Fruit fly (Drosophila melanogaster) whole organism, embryonic: Measurements from ENCODE around the gene Teh2.

Experiments
- Asciz ChIP-seq: fragments of 200-800 bp; sonication (Bioruptor generic); optimal IDR thresholded peaks from 2 replicates; lab custom pipeline; 2017; ENCODE audit warnings: missing biosample characterization, mild to moderate bottlenecking, missing genetic modification characterization, missing genetic modification reagents
- Bdp1 ChIP-seq: fragments of 200-800 bp; sonication (Bioruptor generic); optimal IDR thresholded peaks from 3 replicates; lab custom pipeline; 2016; ENCODE audit warnings: missing biosample characterization, missing genetic modification characterization
- CG10267 ChIP-seq: fragments of 200-800 bp; sonication (Bioruptor generic); optimal IDR thresholded peaks from 2 replicates; lab custom pipeline; 2018; ENCODE audit warnings: missing biosample characterization, mild to moderate bottlenecking, missing genetic modification characterization, moderate library complexity
- CG10654 ChIP-seq: fragments of 200-800 bp; sonication (Bioruptor generic); optimal IDR thresholded peaks from 2 replicates; lab custom pipeline; 2016; ENCODE audit warnings: missing biosample characterization, missing genetic modification characterization
- CG11723 ChIP-seq: fragments of 200-800 bp; sonication (Bioruptor generic); optimal IDR thresholded peaks from 2 replicates; lab custom pipeline; 2017; ENCODE audit warnings: missing biosample characterization, mild to moderate bottlenecking, missing genetic modification characterization
- CG12744 ChIP-seq: fragments of 200-800 bp; sonication (Bioruptor generic); optimal IDR thresholded peaks from 2 replicates; lab custom pipeline; 2016; ENCODE audit warnings: missing biosample characterization, missing genetic modification characterization
- CG12769 ChIP-seq: fragments of 200-800 bp; sonication (Bioruptor generic); optimal IDR thresholded peaks from 2 replicates; lab custom pipeline; 2019; ENCODE audit warnings: missing biosample characterization, mild to moderate bottlenecking, missing genetic modification characterization, moderate library complexity
- CG13296 ChIP-seq: fragments of 200-800 bp; sonication (Bioruptor generic); optimal IDR thresholded peaks from 3 replicates; lab custom pipeline; 2018; ENCODE audit warnings: missing biosample characterization, mild to moderate bottlenecking, missing genetic modification characterization
- CG13424 ChIP-seq: fragments of 200-800 bp; sonication (Bioruptor generic); optimal IDR thresholded peaks from 2 replicates; lab custom pipeline; 2019; ENCODE audit warnings: missing biosample characterization, mild to moderate bottlenecking, missing genetic modification characterization, moderate library complexity
- CG14050 ChIP-seq: fragments of 200-800 bp; sonication (Bioruptor generic); IDR thresholded peaks from 3 replicates; pipeline ENCODE4 v1.3.6; 2022; ENCODE audit warnings: missing biosample characterization, missing genetic modification characterization
- CG1529 ChIP-seq: fragments of 200-800 bp; sonication (Bioruptor generic); optimal IDR thresholded peaks from 3 replicates; lab custom pipeline; 2018; ENCODE audit warnings: missing biosample characterization, missing genetic modification characterization
- CG1832 ChIP-seq: fragments of 200-800 bp; sonication (Bioruptor generic); optimal IDR thresholded peaks from 2 replicates; lab custom pipeline; 2017; ENCODE audit warnings: missing biosample characterization, mild to moderate bottlenecking, missing genetic modification characterization, inconsistent platforms
- CG2129 ChIP-seq: fragments of 200-800 bp; sonication (Bioruptor generic); IDR thresholded peaks from 2 replicates; pipeline ENCODE4 v1.3.6; 2022; ENCODE audit warnings: missing biosample characterization, missing genetic modification characterization; ENCODE audit not compliant: partially characterized antibody
- CG3281 ChIP-seq: fragments of 200-800 bp; sonication (Bioruptor generic); optimal IDR thresholded peaks from 3 replicates; lab custom pipeline; 2017; ENCODE audit warnings: missing biosample characterization, mild to moderate bottlenecking, missing genetic modification characterization
- CG7357 ChIP-seq: fragments of 200-800 bp; sonication (Bioruptor generic); IDR thresholded peaks from 3 replicates; pipeline ENCODE4 v1.3.6; 2022; ENCODE audit warnings: missing biosample characterization, missing genetic modification characterization
- CG7372 ChIP-seq: fragments of 200-800 bp; sonication (Bioruptor generic); IDR thresholded peaks from 2 replicates; pipeline ENCODE4 v1.3.6; 2022; ENCODE audit warnings: missing biosample characterization, missing genetic modification characterization
- CG7556 ChIP-seq: fragments of 200-800 bp; sonication (Bioruptor generic); optimal IDR thresholded peaks from 2 replicates; lab custom pipeline; 2017; ENCODE audit warnings: missing biosample characterization, mild to moderate bottlenecking, missing genetic modification characterization
- CG7987 ChIP-seq: fragments of 200-800 bp; sonication (Bioruptor generic); optimal IDR thresholded peaks from 2 replicates; lab custom pipeline; 2018; ENCODE audit warnings: missing biosample characterization, mild to moderate bottlenecking, missing genetic modification characterization, moderate library complexity
- CG8089 ChIP-seq: fragments of 200-800 bp; sonication (Bioruptor generic); optimal IDR thresholded peaks from 3 replicates; lab custom pipeline; 2016; ENCODE audit warnings: missing biosample characterization, missing genetic modification characterization
- CrebB ChIP-seq: fragments of 200-800 bp; sonication (Bioruptor generic); optimal IDR thresholded peaks from 3 replicates; lab custom pipeline; 2018; ENCODE audit warnings: missing biosample characterization, mild to moderate bottlenecking, missing genetic modification characterization
- Dip2 ChIP-seq: fragments of 200-800 bp; sonication (Bioruptor generic); IDR thresholded peaks from 2 replicates; pipeline ENCODE4 v1.3.6; 2022; ENCODE audit warnings: missing biosample characterization, missing genetic modification characterization
- Dref ChIP-seq: fragments of 200-800 bp; sonication (Bioruptor generic); IDR thresholded peaks from 2 replicates; pipeline ENCODE4 v1.3.6; 2022; ENCODE audit warnings: missing biosample characterization, missing genetic modification characterization
- Fer1 ChIP-seq: fragments of 200-800 bp; sonication (Bioruptor generic); optimal IDR thresholded peaks from 2 replicates; lab custom pipeline; 2017; ENCODE audit warnings: missing biosample characterization, mild to moderate bottlenecking, missing genetic modification characterization
- H15 ChIP-seq: fragments of 200-800 bp; sonication (Bioruptor generic); IDR thresholded peaks from 3 replicates; pipeline ENCODE4 v1.3.6; 2022; ENCODE audit warnings: missing biosample characterization, missing genetic modification characterization
- Hand ChIP-seq: fragments of 200-800 bp; sonication (Bioruptor generic); optimal IDR thresholded peaks from 2 replicates; lab custom pipeline; 2017; ENCODE audit warnings: mild to moderate bottlenecking, missing biosample characterization, missing genetic modification reagents, missing genetic modification characterization
- Hr78 ChIP-seq, 2 experiments: fragments of 200-800 bp in 1 of 2; fragments of >200 bp in 1 of 2; sonication (Bioruptor generic) in 1 of 2; optimal IDR thresholded peaks; 2 replicates each; lab custom pipeline; 2017 to 2019; ENCODE audit warnings: missing biosample characterization in 2 of 2, missing genetic modification characterization in 2 of 2, mild to moderate bottlenecking in 1 of 2, moderate library complexity in 1 of 2
- MESR4 ChIP-seq: fragments of 200-800 bp; sonication (Bioruptor generic); optimal IDR thresholded peaks from 2 replicates; lab custom pipeline; 2018; ENCODE audit warnings: missing biosample characterization, mild to moderate bottlenecking, missing genetic modification characterization, moderate library complexity
- Opbp ChIP-seq: fragments of 200-800 bp; sonication (Bioruptor generic); IDR thresholded peaks from 3 replicates; pipeline ENCODE4 v1.3.6; 2022; ENCODE audit warnings: missing biosample characterization, missing genetic modification characterization; ENCODE audit not compliant: partially characterized antibody
- Usf ChIP-seq: fragments of 200-800 bp; sonication (Bioruptor generic); optimal IDR thresholded peaks from 2 replicates; lab custom pipeline; 2017; ENCODE audit warnings: missing genotype, missing biosample characterization, missing genetic modification characterization
- ac ChIP-seq: fragments of 200-800 bp; sonication (Bioruptor generic); optimal IDR thresholded peaks from 3 replicates; lab custom pipeline; 2017; ENCODE audit warnings: missing biosample characterization, mild to moderate bottlenecking, missing genetic modification characterization
- amos ChIP-seq: fragments of 200-800 bp; sonication (Bioruptor generic); IDR thresholded peaks from 2 replicates; pipeline ENCODE4 v1.3.6; 2022; ENCODE audit warnings: missing biosample characterization, missing genetic modification characterization; ENCODE audit not compliant: partially characterized antibody
- br ChIP-seq: fragments of >200 bp; optimal IDR thresholded peaks from 2 replicates; lab custom pipeline; 2017
- crp ChIP-seq, 2 experiments: fragments of 200-800 bp; sonication (Bioruptor generic); optimal IDR thresholded peaks; 2 replicates in 1 of 2; 3 replicates in 1 of 2; lab custom pipeline; 2017; ENCODE audit warnings: missing biosample characterization in 2 of 2, missing genetic modification characterization in 2 of 2, mild to moderate bottlenecking in 1 of 2, moderate library complexity in 1 of 2
- dati ChIP-seq: fragments of 200-800 bp; sonication (Bioruptor generic); IDR thresholded peaks from 2 replicates; pipeline ENCODE4 v1.3.6; 2022; ENCODE audit warnings: missing biosample characterization, missing genetic modification characterization
- en ChIP-seq: fragments of 200-800 bp; sonication (Bioruptor generic); optimal IDR thresholded peaks from 2 replicates; lab custom pipeline; 2016; ENCODE audit warnings: missing biosample characterization, missing genetic modification characterization
- fru ChIP-seq: fragments of >200 bp; optimal IDR thresholded peaks from 2 replicates; lab custom pipeline; 2017
- gfzf ChIP-seq: fragments of 200-800 bp; sonication (Bioruptor generic); optimal IDR thresholded peaks from 2 replicates; lab custom pipeline; 2016; ENCODE audit warnings: missing biosample characterization, mild to moderate bottlenecking, missing genetic modification characterization, moderate library complexity
- h ChIP-seq: fragments of >200 bp; optimal IDR thresholded peaks from 2 replicates; lab custom pipeline; 2017
- ham ChIP-seq: fragments of 200-800 bp; sonication (Bioruptor generic); IDR thresholded peaks from 2 replicates; pipeline ENCODE4 v1.3.6; 2022; ENCODE audit warnings: missing biosample characterization, missing genetic modification characterization
- hkb ChIP-seq, 2 experiments: fragments of 200-800 bp in 1 of 2; fragments of >200 bp in 1 of 2; sonication (Bioruptor generic) in 1 of 2; IDR thresholded peaks in 1 of 2; optimal IDR thresholded peaks in 1 of 2; 2 replicates each; pipeline versions ENCODE4 v1.3.6 to Lab custom; 2017 to 2022; ENCODE audit warnings: missing biosample characterization in 1 of 2, missing genetic modification characterization in 1 of 2
- pnt ChIP-seq: fragments of 200-800 bp; sonication (Bioruptor generic); optimal IDR thresholded peaks from 3 replicates; lab custom pipeline; 2016; ENCODE audit warnings: missing biosample characterization, missing genetic modification characterization
- sisA ChIP-seq: fragments of 200-800 bp; sonication (Bioruptor generic); IDR thresholded peaks from 2 replicates; pipeline ENCODE4 v1.3.6; 2022; ENCODE audit warnings: missing biosample characterization, missing genetic modification characterization
- so ChIP-seq: fragments of 200-800 bp; sonication (Bioruptor generic); IDR thresholded peaks from 3 replicates; pipeline ENCODE4 v1.3.6; 2022; ENCODE audit warnings: missing biosample characterization, missing genetic modification characterization
- stwl ChIP-seq: fragments of 200-800 bp; sonication (Bioruptor generic); optimal IDR thresholded peaks from 3 replicates; lab custom pipeline; 2018; ENCODE audit warnings: missing biosample characterization, mild to moderate bottlenecking, missing genetic modification characterization, moderate library complexity
- tin ChIP-seq: fragments of 200-800 bp; sonication (Bioruptor generic); optimal IDR thresholded peaks from 3 replicates; lab custom pipeline; 2016; ENCODE audit warnings: missing biosample characterization, missing genetic modification characterization
- tio ChIP-seq: fragments of 200-800 bp; sonication (Bioruptor generic); optimal IDR thresholded peaks from 2 replicates; lab custom pipeline; 2017; ENCODE audit warnings: missing biosample characterization, missing genetic modification characterization, inconsistent platforms
- tup ChIP-seq: fragments of 200-800 bp; sonication (Bioruptor generic); optimal IDR thresholded peaks from 2 replicates; lab custom pipeline; 2016; ENCODE audit warnings: missing biosample characterization, mild to moderate bottlenecking, missing genetic modification characterization, moderate library complexity
- twi ChIP-seq: fragments of 200-800 bp; optimal IDR thresholded peaks from 2 replicates; lab custom pipeline; 2019; ENCODE audit warnings: missing biosample characterization, mild to moderate bottlenecking, missing genetic modification characterization, moderate library complexity
- yki ChIP-seq: fragments of >200 bp; optimal IDR thresholded peaks from 3 replicates; lab custom pipeline; 2018

Teh2 gene

dm6 chr3L:4133724-4134678, 53.8 kb downstream of the Teh2 start, which contains the start of gene ens (continued):
- TF ChIP-seq CG7556 (no peak), Opbp (GFP tag; lab: Robert Waterston, UW) (0 out of 3 replicates have a peak, but pooled peaks have one; percentile 52), Usf (no peak), tio (no peak), so (GFP tag; lab: Robert Waterston, UW) (no peak), ac (GFP tag; lab: Kevin White, UChicago) (peak; percentile 9), crp (GFP tag; optimal IDR thresholded peaks at IDR 0.05; lab: Kevin White, UChicago) (peak in 1 of 2 experiments; percentile 14), CG7357 (GFP tag; lab: Robert Waterston, UW) (no peak), Hr78 (GFP tag; optimal IDR thresholded peaks at IDR 0.05; lab: Kevin White, UChicago) (no peak), stwl (tag; lab: Kevin White, UChicago) (peak; percentile 38), Asciz (no peak), tin (GFP tag; lab: Kevin White, UChicago) (no peak), en (no peak), Dip2 (no peak), CG3281 (GFP tag; lab: Kevin White, UChicago) (no peak), CrebB (tag; lab: Kevin White, UChicago) (no peak), tup (no peak), CG13296 (GFP tag; lab: Kevin White, UChicago) (no peak), CG12769 (tag; lab: Kevin White, UChicago) (no peak), br (no peak), MESR4 (GFP tag; lab: Kevin White, UChicago) (peak; percentile 94), CG10654 (GFP tag; lab: Kevin White, UChicago) (no peak), CG12744 (no peak), pnt (GFP tag; lab: Kevin White, UChicago) (no peak), hkb (optimal IDR thresholded peaks at IDR 0.05; lab: Kevin White, UChicago) (no peak), hkb (GFP tag; IDR thresholded peaks at IDR 0.05; lab: Robert Waterston, UW) (no peak), CG11723 (GFP tag; lab: Kevin White, UChicago) (no peak), h (no peak), Fer1 (GFP tag; lab: Kevin White, UChicago) (peak; percentile 27), H15 (GFP tag; lab: Robert Waterston, UW) (no peak), CG1529 (no peak), CG14050 (GFP tag; lab: Robert Waterston, UW) (no peak), Bdp1 (GFP tag; lab: Kevin White, UChicago) (no peak), CG13424 (tag; lab: Kevin White, UChicago) (no peak), yki (lab: Kevin White, UChicago) (no peak), twi (no peak), Hand (no peak), Dref (GFP tag; lab: Robert Waterston, UW) (peak; percentile 35; the same call in 1 of the 2 replicates), CG7987 (GFP tag; lab: Kevin White, UChicago) (no peak), CG8089 (no peak), dati (GFP tag; lab: Robert Waterston, UW) (no peak), CG1832 (no peak), CG2129 (no peak), CG10267 (tag; lab: Kevin White, UChicago) (peak; percentile 2), amos (no peak), fru (lab: Kevin White, UChicago) (no peak), gfzf (GFP tag; lab: Kevin White, UChicago) (peak; percentile 91), CG7372 (GFP tag; lab: Robert Waterston, UW) (no peak), sisA (no peak), ham (no peak)
